Worm (Caenorhabditis elegans) whole organism, young adult: ENCODE data around the gene tbc-13.
A peak's percentile ranks its signal among the peaks of the same experiment; 100 is the strongest.

Experiments used
- B0261.1 ChIP-seq: sonication (generic microtip); optimal IDR thresholded peaks from 2 replicates; lab custom pipeline; 2016; ENCODE audit warnings: mild to moderate bottlenecking, missing genetic modification characterization, moderate library complexity, missing compliant biosample characterization
- F10E7.11 ChIP-seq: sonication (generic microtip); optimal IDR thresholded peaks from 2 replicates; lab custom pipeline; 2017; ENCODE audit warnings: mild to moderate bottlenecking, missing genetic modification characterization, moderate library complexity, missing compliant biosample characterization
- F39B2.1 ChIP-seq: fragments of 200-800 bp; sonication (Bioruptor generic); IDR thresholded peaks from 2 replicates; pipeline ENCODE4 v1.3.6; 2022; ENCODE audit warnings: missing genetic modification reagents, missing genetic modification characterization, missing compliant biosample characterization
- F49E8.2 ChIP-seq: sonication (generic microtip); optimal IDR thresholded peaks from 3 replicates; lab custom pipeline; 2017; ENCODE audit warnings: missing genetic modification characterization, mild to moderate bottlenecking, missing compliant biosample characterization, antibody characterized with exemption, moderate library complexity; ENCODE audit not compliant: insufficient read depth
- F57A8.1 ChIP-seq: fragments of 200-800 bp; sonication (Bioruptor generic); optimal IDR thresholded peaks from 2 replicates; lab custom pipeline; 2018; ENCODE audit warnings: mild to moderate bottlenecking, missing genetic modification characterization, moderate library complexity, missing compliant biosample characterization
- Y67H2A.10 ChIP-seq: fragments of 200-800 bp; sonication (Bioruptor generic); conservative IDR thresholded peaks from 2 replicates; pipeline ENCODE4 v1.3.6; 2022; ENCODE audit warnings: missing genetic modification reagents, missing genetic modification characterization, missing compliant biosample characterization
- ccch-3 ChIP-seq: fragments of 200-800 bp; sonication (Bioruptor generic); optimal IDR thresholded peaks from 2 replicates; lab custom pipeline; 2018; ENCODE audit warnings: mild to moderate bottlenecking, missing genetic modification characterization, missing compliant biosample characterization
- cebp-2 ChIP-seq: fragments of 200-800 bp; sonication (Bioruptor generic); IDR thresholded peaks from 2 replicates; pipeline ENCODE4 v1.3.6; 2022; ENCODE audit warnings: missing genetic modification characterization, missing compliant biosample characterization
- ceh-79 ChIP-seq: sonication (generic microtip); optimal IDR thresholded peaks from 2 replicates; lab custom pipeline; 2017; ENCODE audit warnings: mild to moderate bottlenecking, missing genetic modification characterization, missing compliant biosample characterization
- ceh-91 ChIP-seq: fragments of 200-800 bp; sonication (Bioruptor generic); IDR thresholded peaks from 2 replicates; pipeline ENCODE4 v1.3.6; 2022; ENCODE audit warnings: missing genetic modification reagents, missing genetic modification characterization, missing compliant biosample characterization
- chd-7 ChIP-seq: sonication (generic microtip); optimal IDR thresholded peaks from 2 replicates; lab custom pipeline; 2016; ENCODE audit warnings: mild to moderate bottlenecking, missing genetic modification characterization, moderate library complexity, missing compliant biosample characterization
- dox-1 ChIP-seq: fragments of 200-800 bp; sonication (Bioruptor generic); IDR thresholded peaks from 2 replicates; pipeline ENCODE4 v1.3.6; 2022; ENCODE audit warnings: missing genetic modification reagents, missing genetic modification characterization, missing compliant biosample characterization
- dpl-1 ChIP-seq: fragments of 150-350 bp; optimal IDR thresholded peaks from 2 replicates; lab custom pipeline; 2014; ENCODE audit warnings: missing biosample characterization, missing genetic modification reagents, missing genetic modification characterization
- efl-1 ChIP-seq: fragments of 150-350 bp; optimal IDR thresholded peaks from 2 replicates; lab custom pipeline; 2014; ENCODE audit warnings: missing biosample characterization, missing genetic modification reagents, missing genetic modification characterization
- egrh-3 ChIP-seq: fragments of 200-800 bp; sonication (Bioruptor generic); IDR thresholded peaks from 2 replicates; pipeline ENCODE4 v1.3.6; 2022; ENCODE audit warnings: missing genetic modification reagents, missing genetic modification characterization, missing compliant biosample characterization
- hmg-1.2 ChIP-seq: fragments of 200-800 bp; sonication (Bioruptor generic); IDR thresholded peaks from 2 replicates; pipeline ENCODE4 v1.3.6; 2022; ENCODE audit warnings: missing genetic modification reagents, missing genetic modification characterization, missing compliant biosample characterization
- hrde-1 ChIP-seq: sonication (generic microtip); optimal IDR thresholded peaks from 2 replicates; lab custom pipeline; 2016; ENCODE audit warnings: missing genetic modification characterization, mild to moderate bottlenecking, missing compliant biosample characterization, moderate library complexity, missing genotype, missing genetic modification reagents, borderline replicate concordance
- hsf-1 ChIP-seq: fragments of 200-800 bp; sonication (Bioruptor generic); IDR thresholded peaks from 2 replicates; pipeline ENCODE4 v1.3.6; 2022; ENCODE audit warnings: missing genetic modification reagents, missing genetic modification characterization, missing compliant biosample characterization
- madf-3 ChIP-seq: fragments of 200-800 bp; sonication (Bioruptor generic); IDR thresholded peaks from 2 replicates; pipeline ENCODE4 v1.3.6; 2022; ENCODE audit warnings: missing genetic modification reagents, missing genetic modification characterization, missing compliant biosample characterization
- madf-6 ChIP-seq: fragments of 200-800 bp; sonication (Bioruptor generic); IDR thresholded peaks from 2 replicates; pipeline ENCODE4 v1.3.6; 2022; ENCODE audit warnings: missing genetic modification reagents, missing genetic modification characterization, missing compliant biosample characterization
- nfya-1 ChIP-seq: sonication (generic microtip); optimal IDR thresholded peaks from 2 replicates; lab custom pipeline; 2017; ENCODE audit warnings: antibody characterized with exemption, missing compliant biosample characterization, missing genetic modification characterization, borderline replicate concordance; ENCODE audit not compliant: insufficient read depth
- nfyb-1 ChIP-seq: fragments of 200-800 bp; sonication (Bioruptor generic); IDR thresholded peaks from 2 replicates; pipeline ENCODE4 v1.3.6; 2022; ENCODE audit warnings: missing genetic modification reagents, missing genetic modification characterization, missing compliant biosample characterization
- nhr-179 ChIP-seq: sonication (generic microtip); optimal IDR thresholded peaks from 2 replicates; lab custom pipeline; 2016; ENCODE audit warnings: mild to moderate bottlenecking, missing genetic modification characterization, missing compliant biosample characterization
- sdz-38 ChIP-seq: sonication (generic microtip); optimal IDR thresholded peaks from 2 replicates; lab custom pipeline; 2016; ENCODE audit warnings: missing genotype, missing genetic modification characterization, missing compliant biosample characterization
- snpc-1.1 ChIP-seq: sonication (generic microtip); optimal IDR thresholded peaks from 2 replicates; lab custom pipeline; 2017; ENCODE audit warnings: missing genetic modification characterization, mild to moderate bottlenecking, missing compliant biosample characterization, antibody characterized with exemption, moderate library complexity, missing genotype, missing genetic modification reagents; ENCODE audit not compliant: insufficient read depth
- snpc-3.4 ChIP-seq: sonication (generic microtip); optimal IDR thresholded peaks from 2 replicates; lab custom pipeline; 2017; ENCODE audit warnings: missing genetic modification characterization, mild to moderate bottlenecking, missing compliant biosample characterization, antibody characterized with exemption, moderate library complexity, missing genotype, missing genetic modification reagents
- somi-1 ChIP-seq: fragments of 200-800 bp; sonication (Bioruptor generic); optimal IDR thresholded peaks from 2 replicates; lab custom pipeline; 2018; ENCODE audit warnings: mild to moderate bottlenecking, missing genetic modification characterization, missing compliant biosample characterization
- sptf-2 ChIP-seq: fragments of 200-800 bp; sonication (Bioruptor generic); optimal IDR thresholded peaks from 2 replicates; lab custom pipeline; 2018; ENCODE audit warnings: mild to moderate bottlenecking, missing genetic modification characterization, missing compliant biosample characterization
- tbx-9 ChIP-seq: sonication (generic microtip); optimal IDR thresholded peaks from 2 replicates; lab custom pipeline; 2016; ENCODE audit warnings: borderline replicate concordance, missing genetic modification characterization, inconsistent platforms, missing compliant biosample characterization
- zfh-2 ChIP-seq: fragments of 200-800 bp; sonication (Bioruptor generic); conservative IDR thresholded peaks from 2 replicates; pipeline ENCODE4 v1.3.6; 2022; ENCODE audit warnings: missing genetic modification reagents, missing genetic modification characterization, missing compliant biosample characterization
- ztf-22 ChIP-seq: fragments of 200-800 bp; sonication (Bioruptor generic); optimal IDR thresholded peaks from 2 replicates; lab custom pipeline; 2018; ENCODE audit warnings: mild to moderate bottlenecking, missing genetic modification characterization, moderate library complexity, missing compliant biosample characterization
- ztf-26 ChIP-seq: sonication (generic microtip); optimal IDR thresholded peaks from 2 replicates; lab custom pipeline; 2017; ENCODE audit warnings: missing genetic modification characterization, missing compliant biosample characterization
- ztf-6 ChIP-seq: fragments of 200-800 bp; sonication (Bioruptor generic); IDR thresholded peaks from 2 replicates; pipeline ENCODE4 v1.3.6; 2022; ENCODE audit warnings: missing genetic modification reagents, missing genetic modification characterization, missing compliant biosample characterization

The tbc-13 gene

DNA sequence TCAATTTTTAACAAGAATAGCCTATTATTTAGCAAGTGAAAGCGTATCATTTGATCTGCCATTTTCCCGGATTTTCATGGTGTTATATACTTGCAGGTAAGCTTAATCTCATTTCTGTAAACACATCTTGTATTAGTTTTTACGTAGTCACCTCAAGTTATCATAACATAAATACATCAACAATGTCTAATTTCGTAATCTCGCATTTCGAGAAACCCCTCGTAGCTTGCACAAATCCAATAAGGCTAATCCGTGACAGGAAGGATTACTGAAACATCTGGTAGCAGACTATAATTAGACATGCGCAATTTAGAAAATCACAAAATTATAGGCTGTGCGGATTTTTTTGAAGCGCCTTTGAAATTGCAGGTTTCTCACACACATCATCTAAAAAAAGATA lies 39.7 kb downstream of the tbc-13 start:
- TF ChIP-seq tbx-9 (tag; lab: Kevin White, UChicago) (no peak), ztf-22 (GFP tag; lab: Kevin White, UChicago) (no peak), hmg-1.2 (no peak), snpc-1.1 (tag; lab: Kevin White, UChicago) (no peak), ceh-79 (no peak), sptf-2 (no peak), F57A8.1 (no peak), dpl-1 (no peak)

DNA sequence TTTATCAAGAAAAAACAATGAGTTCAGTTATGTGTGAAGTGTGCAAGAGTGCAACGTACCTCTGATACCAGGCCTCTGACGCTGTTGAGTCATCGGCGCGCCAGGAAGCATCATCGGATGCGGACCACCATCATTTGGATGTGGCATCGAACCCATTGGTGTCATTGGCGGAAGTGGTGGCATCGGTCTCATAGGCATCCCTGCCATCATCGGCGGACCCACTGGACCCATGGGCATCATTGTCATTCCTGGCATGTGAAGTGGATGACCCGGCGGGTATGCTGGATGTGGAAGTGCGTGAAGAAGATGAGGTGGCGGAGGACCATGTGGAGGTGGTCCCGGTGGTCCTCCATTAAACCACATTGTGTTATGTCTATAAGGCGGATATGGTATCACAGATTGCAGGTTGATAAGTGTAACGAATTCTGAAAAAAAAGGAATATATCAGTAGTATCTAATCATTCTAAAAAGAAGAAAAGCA lies 40.5 kb downstream of the tbc-13 start, which contains the start of gene scd-1:
scd-1 (minus strand) TSS at position 431 of the 481 bp plus-strand sequence.
- TF ChIP-seq dox-1 (GFP tag; lab: Robert Waterston, UW) (no peak), sdz-38 (no peak), zfh-2 (GFP tag; lab: Robert Waterston, UW) (peak; percentile 70), cebp-2 (0 out of 2 replicates have a peak, but pooled peaks have one; percentile 41), nfyb-1 (GFP tag; lab: Robert Waterston, UW) (no peak), hsf-1 (GFP tag; lab: Robert Waterston, UW) (0 out of 2 replicates have a peak, but pooled peaks have one; percentile 15), nhr-179 (tag; lab: Kevin White, UChicago) (no peak)

DNA sequence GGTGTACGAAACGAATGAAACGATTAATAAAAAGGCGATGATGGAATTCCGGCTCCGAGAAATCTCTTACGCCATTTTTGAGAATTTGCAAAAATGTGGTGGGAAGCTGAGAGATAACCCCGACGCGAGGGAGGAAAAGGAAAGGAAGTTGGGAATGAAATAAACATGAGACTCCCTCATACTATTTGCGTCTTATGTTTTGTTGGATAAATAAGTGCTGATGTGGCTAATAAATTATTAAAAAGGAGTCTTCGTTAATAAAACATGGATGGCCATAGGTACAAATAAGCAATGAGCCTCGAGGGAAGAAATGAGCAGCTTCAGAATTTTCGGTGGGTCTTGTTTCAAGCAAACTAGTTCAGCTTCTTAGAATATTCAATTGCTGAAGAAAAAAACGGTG lies 47.6 kb downstream of the tbc-13 start:
- TF ChIP-seq madf-3 (GFP tag; lab: Robert Waterston, UW): no peak
- no peak for TF ChIP-seq hrde-1
- TF ChIP-seq somi-1 (GFP tag; lab: Kevin White, UChicago): no peak
- TF ChIP-seq dox-1 (GFP tag; lab: Robert Waterston, UW): no peak
- TF ChIP-seq ztf-26 (tag; lab: Kevin White, UChicago): no peak
- no peak for TF ChIP-seq chd-7 (tag; lab: Kevin White, UChicago)
- TF ChIP-seq F49E8.2: no peak
- TF ChIP-seq madf-6: no peak
- TF ChIP-seq snpc-3.4 (tag; lab: Kevin White, UChicago): no peak
- no peak for TF ChIP-seq egrh-3 (GFP tag; lab: Robert Waterston, UW)
- TF ChIP-seq hsf-1 (GFP tag; lab: Robert Waterston, UW): no peak
- no peak for TF ChIP-seq efl-1
- TF ChIP-seq ceh-91 (GFP tag; lab: Robert Waterston, UW): no peak
- no peak for TF ChIP-seq F10E7.11 (tag; lab: Kevin White, UChicago)

DNA sequence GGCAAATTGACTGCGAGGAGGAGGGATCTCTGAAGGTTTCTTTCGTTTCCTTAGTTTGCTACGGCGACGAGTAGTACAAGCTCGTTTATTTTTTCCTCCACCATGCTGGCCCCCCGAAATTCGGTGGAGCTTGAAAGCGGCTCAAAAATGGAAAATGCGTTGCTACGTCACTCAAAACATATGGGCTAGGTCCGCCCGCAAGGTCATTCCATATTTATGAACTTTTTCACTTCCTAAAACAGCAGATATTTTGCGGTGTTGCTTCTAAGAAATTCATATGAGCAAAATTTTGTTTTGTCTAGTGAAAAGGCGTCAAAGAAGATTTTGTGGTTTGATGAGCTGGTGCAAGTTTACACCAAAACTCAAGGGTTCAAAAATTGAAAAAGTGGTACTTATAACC lies 49.6 kb downstream of the tbc-13 start:
- TF ChIP-seq ztf-22 (GFP tag; lab: Kevin White, UChicago) (no peak), F39B2.1 (GFP tag; lab: Robert Waterston, UW) (no peak), ccch-3 (GFP tag; lab: Kevin White, UChicago) (no peak), B0261.1 (tag; lab: Kevin White, UChicago) (no peak), tbx-9 (tag; lab: Kevin White, UChicago) (no peak)

DNA sequence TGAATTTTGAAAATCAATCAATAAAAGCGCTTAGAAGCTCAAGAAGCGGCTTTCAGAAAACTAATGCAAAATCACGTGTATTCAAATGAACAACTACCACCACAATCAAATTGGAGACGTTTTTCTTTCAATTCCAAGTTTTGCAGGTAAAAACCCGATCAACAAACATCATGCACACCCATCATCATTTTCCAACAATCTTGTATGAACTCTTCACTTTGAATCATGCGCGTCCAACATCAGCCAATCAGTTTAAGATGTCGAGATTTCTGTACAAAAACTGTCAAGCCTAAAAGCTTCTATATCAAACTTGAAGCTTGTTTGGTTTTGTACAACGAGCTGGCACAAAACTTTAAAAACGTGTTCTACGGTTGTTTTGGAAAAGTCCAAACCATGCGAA lies 53.9 kb downstream of the tbc-13 start:
- TF ChIP-seq ztf-6 (GFP tag; lab: Robert Waterston, UW): no peak
- no peak for TF ChIP-seq Y67H2A.10 (GFP tag; lab: Robert Waterston, UW)
- no peak for TF ChIP-seq nfya-1 (tag; lab: Kevin White, UChicago)
